Fruit fly (Drosophila melanogaster): Measurements from ENCODE around the gene Coq3.

The Coq3 gene

DNA sequence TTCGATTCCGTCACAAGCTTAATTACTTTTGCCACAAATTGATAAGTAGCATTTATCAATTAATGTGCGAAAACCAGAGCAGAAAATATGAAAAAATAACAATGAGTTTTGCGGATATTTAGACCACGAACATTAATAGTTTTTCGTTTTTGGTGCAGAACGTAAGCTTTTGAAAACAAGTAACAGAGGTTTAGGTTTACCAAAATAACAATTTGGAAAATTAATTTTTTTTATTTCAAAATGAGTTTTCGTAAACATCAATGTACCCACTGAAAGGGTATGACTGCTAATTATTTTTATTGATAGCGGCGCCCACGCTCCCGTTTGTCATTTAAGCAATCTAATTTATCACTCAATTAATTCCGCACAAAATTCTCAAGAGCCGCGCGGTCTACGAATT, 36.9 kb upstream of the Coq3 start (continued):
- TF ChIP-seq cas (GFP tag; IDR thresholded peaks at IDR 0.05) (no peak), CG7372 (GFP tag; IDR thresholded peaks at IDR 0.05) (0 out of 2 replicates have a peak, but pooled peaks have one; percentile 18), exex (tag; optimal IDR thresholded peaks at IDR 0.05) (peak; percentile 33), Kr (GFP tag; optimal IDR thresholded peaks at IDR 0.05) (no peak)

dm6 chr2L:21189273-21189781, 30.9 kb upstream of the Coq3 start:
- TF ChIP-seq CG12071 (GFP tag; optimal IDR thresholded peaks at IDR 0.05) = no peak
- TF ChIP-seq mirr (GFP tag; optimal IDR thresholded peaks at IDR 0.05) = peak; percentile 91
- TF ChIP-seq exex (tag; optimal IDR thresholded peaks at IDR 0.05) = peak; percentile 76
- peak; percentile 16 for TF ChIP-seq lab (GFP tag; optimal IDR thresholded peaks at IDR 0.05)
- peak; percentile 59 for TF ChIP-seq onecut (GFP tag; IDR thresholded peaks at IDR 0.05)
- no peak for TF ChIP-seq lov (optimal IDR thresholded peaks at IDR 0.05)
- 0 out of 3 replicates have a peak, but pooled peaks have one; percentile 15 for TF ChIP-seq lov (GFP tag; IDR thresholded peaks at IDR 0.05)
- no peak for TF ChIP-seq pum (GFP tag; optimal IDR thresholded peaks at IDR 0.05)
- TF ChIP-seq sens (GFP tag) = peak; percentile 58

DNA sequence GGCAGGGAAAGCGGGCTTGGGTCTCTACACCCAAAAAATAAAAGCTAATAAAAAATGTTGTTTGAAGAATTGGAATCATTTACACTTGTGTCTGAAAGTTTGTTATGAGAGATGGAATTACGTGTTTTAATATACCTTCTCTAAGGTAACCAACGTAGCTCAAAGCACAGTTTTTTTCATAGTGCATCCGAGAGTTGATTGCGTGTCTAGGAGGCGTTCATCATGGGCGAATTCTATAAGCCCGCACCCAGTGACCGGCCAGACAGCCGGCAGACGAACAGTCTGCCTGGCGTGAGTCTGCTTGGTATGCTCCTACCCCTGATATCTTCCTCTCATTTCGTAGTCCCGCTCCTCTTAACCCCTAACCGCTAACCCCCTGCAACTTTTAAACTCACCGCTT, 29.3 kb upstream of the Coq3 start:
- TF ChIP-seq Rfx (GFP tag; IDR thresholded peaks at IDR 0.05) = 0 out of 2 replicates have a peak, but pooled peaks have one; percentile 24
- TF ChIP-seq Elba2 (GFP tag; optimal IDR thresholded peaks at IDR 0.05) = no peak
- peak; percentile 25; the same call in 1 of the 3 replicates for TF ChIP-seq dysf (GFP tag; IDR thresholded peaks at IDR 0.05)
- 0 out of 2 replicates have a peak, but pooled peaks have one; percentile 14 for TF ChIP-seq CG32532 (GFP tag; IDR thresholded peaks at IDR 0.05)
- TF ChIP-seq CG12942 (GFP tag; optimal IDR thresholded peaks at IDR 0.05) = no peak
- TF ChIP-seq cg (GFP tag; optimal IDR thresholded peaks at IDR 0.05) = no peak
- no peak for TF ChIP-seq NK7.1 (GFP tag; optimal IDR thresholded peaks at IDR 0.05)
- TF ChIP-seq gcm (GFP tag; optimal IDR thresholded peaks at IDR 0.05) = no peak
- peak; percentile 31; the same call in 1 of the 2 replicates for TF ChIP-seq Ptx1 (GFP tag; IDR thresholded peaks at IDR 0.05)
- TF ChIP-seq CG6813 (GFP tag; optimal IDR thresholded peaks at IDR 0.05) = no peak
- peak; percentile 81 for TF ChIP-seq Ets65A (GFP tag)
- TF ChIP-seq row (GFP tag; IDR thresholded peaks at IDR 0.05) = peak; percentile 27; the same call in 1 of the 3 replicates
- TF ChIP-seq CG18599 (GFP tag; optimal IDR thresholded peaks at IDR 0.05) = peak; percentile 1
- 0 out of 2 replicates have a peak, but pooled peaks have one; percentile 11 for TF ChIP-seq danr (GFP tag; IDR thresholded peaks at IDR 0.05)

- TF ChIP-seq sd (tag; optimal IDR thresholded peaks at IDR 0.05) (no peak), CG3847 (GFP tag; IDR thresholded peaks at IDR 0.05) (no peak), ewg (GFP tag; optimal IDR thresholded peaks at IDR 0.05) (no peak), CG6254 (GFP tag; optimal IDR thresholded peaks at IDR 0.05) (no peak), tll (GFP tag; optimal IDR thresholded peaks at IDR 0.05) (peak in 1 of 2 experiments; percentile 97), yki (optimal IDR thresholded peaks at IDR 0.05) (no peak), CG5953 (GFP tag; IDR thresholded peaks at IDR 0.05) (no peak), CG2116 (GFP tag; optimal IDR thresholded peaks at IDR 0.05) (peak; percentile 52), CG12744 (GFP tag; optimal IDR thresholded peaks at IDR 0.05) (no peak), CG15011 (GFP tag; optimal IDR thresholded peaks at IDR 0.05) (no peak), CG17186 (GFP tag; optimal IDR thresholded peaks at IDR 0.05) (no peak), oc (tag; optimal IDR thresholded peaks at IDR 0.05) (no peak), CG14710 (tag; optimal IDR thresholded peaks at IDR 0.05) (peak; percentile 78), Fer2 (tag; optimal IDR thresholded peaks at IDR 0.05) (no peak), fd3F (GFP tag; optimal IDR thresholded peaks at IDR 0.05) (no peak), CG17802 (tag; optimal IDR thresholded peaks at IDR 0.05) (no peak), esg (GFP tag; conservative IDR thresholded peaks at IDR 0.05) (no peak), Neu2 (GFP tag; optimal IDR thresholded peaks at IDR 0.05; ENCODE audit: borderline replicate concordance) (no peak), h (optimal IDR thresholded peaks at IDR 0.05) (no peak), Jarid2 (GFP tag; optimal IDR thresholded peaks at IDR 0.05) (no peak), vvl (GFP tag; IDR thresholded peaks at IDR 0.05) (no peak), CG30020 (tag; optimal IDR thresholded peaks at IDR 0.05) (peak; percentile 62)
Observed at dm6 chr2L:21179615-21180031, 21.2 kb upstream of the Coq3 start, which contains the start of the genes bur and Mcm10. Gene bur (minus strand): TSS chr2L:21179683. Gene Mcm10 (plus strand): TSS chr2L:21179933.

All from whole organism, embryonic.